Fruit fly (Drosophila melanogaster) Kc167 (cell line): ENCODE data around the gene CG32683.

Source experiments
- Sin3A ChIP-seq: fragments of >200 bp; optimal IDR thresholded peaks from 2 replicates; lab custom pipeline; 2018; ENCODE audit warnings: missing external identifiers
- h ChIP-seq: fragments of >200 bp; optimal IDR thresholded peaks from 3 replicates; lab custom pipeline; 2018; ENCODE audit warnings: missing external identifiers
- insv ChIP-seq: fragments of >200 bp; optimal IDR thresholded peaks from 3 replicates; lab custom pipeline; 2018; ENCODE audit warnings: missing external identifiers

DNA sequence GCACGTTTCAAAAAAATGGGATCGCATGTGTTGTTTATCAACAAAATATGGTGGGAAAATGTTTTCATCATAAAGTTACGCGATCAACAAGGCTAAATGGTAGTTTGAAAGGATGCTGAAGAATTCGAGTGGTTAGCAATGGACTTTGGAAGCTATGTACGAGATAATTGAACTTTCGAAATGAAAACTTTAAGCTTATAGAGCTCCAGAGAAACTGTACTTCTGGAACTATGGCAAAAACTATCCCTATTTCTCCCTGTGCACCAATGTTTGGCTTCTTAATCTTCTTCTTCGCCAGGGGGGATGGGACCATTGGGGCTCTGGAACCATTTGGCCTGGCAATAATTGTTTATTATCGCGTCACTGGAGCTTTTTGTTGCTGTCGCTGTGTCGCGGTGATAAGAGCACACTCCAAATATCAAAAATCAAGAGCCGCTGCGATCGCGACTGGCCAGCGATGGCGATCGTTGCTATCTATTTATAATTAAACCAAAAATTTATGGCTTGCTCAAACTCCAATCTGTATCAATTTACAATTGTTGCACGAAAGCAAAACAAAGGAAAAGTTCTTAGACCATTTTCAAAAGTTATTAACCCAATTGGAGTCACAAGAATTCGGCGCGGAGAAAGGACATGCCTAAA lies 33.4 kb upstream of the CG32683 start:
- TF ChIP-seq insv (lab: Kevin White, UChicago) (no peak), h (no peak), Sin3A (no peak)
